Fruit fly (Drosophila melanogaster): ENCODE data around the gene ncd.

Gene ncd

DNA sequence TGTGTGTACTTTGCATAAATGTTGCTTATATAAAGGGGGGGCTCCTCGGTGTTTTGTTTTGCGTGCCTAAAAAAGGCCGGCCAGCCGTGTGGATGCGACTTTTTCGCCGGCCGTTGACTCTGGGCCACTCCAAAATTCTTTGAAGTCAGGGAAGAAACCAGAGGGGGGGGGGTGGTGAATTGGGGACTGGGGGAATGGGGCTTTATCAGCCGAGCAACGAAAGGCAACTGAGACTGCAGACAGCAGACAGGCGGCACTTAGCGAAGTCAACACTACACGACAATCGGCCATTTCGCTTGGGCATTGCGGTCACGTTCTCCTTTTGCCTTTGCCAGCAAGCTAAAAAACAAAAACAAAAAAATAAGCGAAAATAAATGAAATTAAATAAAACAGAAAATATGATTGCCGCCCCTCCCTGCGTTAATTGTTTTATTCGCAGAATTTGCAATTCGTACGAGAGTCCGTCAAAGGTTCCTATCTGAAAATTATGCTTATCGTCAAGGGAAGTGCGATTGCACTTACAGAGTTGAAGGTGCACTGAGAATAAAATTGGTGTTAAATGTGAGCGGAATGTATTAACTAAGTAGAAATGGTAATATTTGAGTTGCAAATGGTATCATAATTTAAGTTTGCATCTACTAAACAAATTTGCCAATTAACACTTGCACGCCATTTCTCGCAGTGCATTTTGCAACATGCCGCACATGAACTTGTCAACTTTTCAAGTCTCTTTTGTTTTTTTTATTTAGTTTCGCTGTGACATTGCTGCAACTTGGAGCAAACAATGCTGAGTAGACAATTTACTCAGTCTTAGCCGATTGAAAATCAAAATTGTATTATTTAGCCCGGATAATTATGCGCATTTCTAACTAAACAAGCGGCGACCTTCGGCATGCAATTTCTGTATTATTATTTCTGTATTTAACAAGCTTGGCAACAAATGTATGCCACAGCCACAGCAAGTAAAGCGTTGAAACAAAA is 20.6 kb downstream of the ncd start (continued):
- TF ChIP-seq hkb (optimal IDR thresholded peaks at IDR 0.05) = no peak
- peak; percentile 41; the same call in 1 of the 2 replicates for TF ChIP-seq hkb (GFP tag; IDR thresholded peaks at IDR 0.05)
- peak; percentile 26 for TF ChIP-seq phol (tag; optimal IDR thresholded peaks at IDR 0.05)
- TF ChIP-seq Nf-YC (tag; optimal IDR thresholded peaks at IDR 0.05) = no peak
- no peak for TF ChIP-seq CG10431 (GFP tag; optimal IDR thresholded peaks at IDR 0.05)
- TF ChIP-seq Med (GFP tag) = peak; percentile 71
- no peak for TF ChIP-seq CG12155 (GFP tag; optimal IDR thresholded peaks at IDR 0.05)
- no peak for TF ChIP-seq disco-r (GFP tag; optimal IDR thresholded peaks at IDR 0.05)
- TF ChIP-seq sens (GFP tag) = peak; percentile 80
- no peak for TF ChIP-seq TFAM (GFP tag; optimal IDR thresholded peaks at IDR 0.05)
- TF ChIP-seq ash1 (GFP tag; optimal IDR thresholded peaks at IDR 0.05) = no peak
- TF ChIP-seq CG17359 (tag; optimal IDR thresholded peaks at IDR 0.05) = peak; percentile 14
- TF ChIP-seq crol (GFP tag; IDR thresholded peaks at IDR 0.05) = peak; percentile 57
- TF ChIP-seq MTF-1 (GFP tag; optimal IDR thresholded peaks at IDR 0.05; ENCODE audit: borderline replicate concordance) = no peak
- TF ChIP-seq GATAe (GFP tag; conservative IDR thresholded peaks at IDR 0.05) = no peak
- TF ChIP-seq CG2875 (GFP tag; optimal IDR thresholded peaks at IDR 0.05) = no peak
- TF ChIP-seq CG34376 (GFP tag; optimal IDR thresholded peaks at IDR 0.05) = no peak
- TF ChIP-seq Hand (GFP tag; optimal IDR thresholded peaks at IDR 0.05) = no peak
- no peak for TF ChIP-seq CG6854 (GFP tag; optimal IDR thresholded peaks at IDR 0.05)
- TF ChIP-seq Mad (GFP tag; optimal IDR thresholded peaks at IDR 0.05) = no peak
- TF ChIP-seq p53 (GFP tag; optimal IDR thresholded peaks at IDR 0.05) = no peak
- TF ChIP-seq CG14441 (GFP tag; IDR thresholded peaks at IDR 0.05) = peak; percentile 56
- no peak for TF ChIP-seq CG7963 (GFP tag; IDR thresholded peaks at IDR 0.05; ENCODE audit: partially characterized antibody)
- TF ChIP-seq CG3726 (GFP tag; IDR thresholded peaks at IDR 0.05) = 0 out of 3 replicates have a peak, but pooled peaks have one; percentile 47
- no peak for TF ChIP-seq CG1233 (GFP tag; optimal IDR thresholded peaks at IDR 0.05)
- no peak for TF ChIP-seq CG15269 (tag; optimal IDR thresholded peaks at IDR 0.05)
- TF ChIP-seq Elba2 (GFP tag; optimal IDR thresholded peaks at IDR 0.05) = no peak
- no peak for TF ChIP-seq Myb (GFP tag; optimal IDR thresholded peaks at IDR 0.05)
- no peak for TF ChIP-seq HmgZ (tag; optimal IDR thresholded peaks at IDR 0.05)
- TF ChIP-seq bab2 (GFP tag; optimal IDR thresholded peaks at IDR 0.05) = peak; percentile 18
- no peak for TF ChIP-seq CG9817 (tag; optimal IDR thresholded peaks at IDR 0.05)
- no peak for TF ChIP-seq D19A (tag; optimal IDR thresholded peaks at IDR 0.05)
- peak; percentile 40; the same call in 1 of the 2 replicates for TF ChIP-seq Rx (GFP tag; IDR thresholded peaks at IDR 0.05)
- peak; percentile 87 for TF ChIP-seq Ets65A (GFP tag)
- TF ChIP-seq h (optimal IDR thresholded peaks at IDR 0.05) = no peak
- TF ChIP-seq CG11695 (GFP tag; IDR thresholded peaks at IDR 0.05) = 0 out of 3 replicates have a peak, but pooled peaks have one; percentile 27
- TF ChIP-seq CG9797 (GFP tag; optimal IDR thresholded peaks at IDR 0.05) = no peak
- peak; percentile 16 for TF ChIP-seq ind (GFP tag; optimal IDR thresholded peaks at IDR 0.05)
- 0 out of 3 replicates have a peak, but pooled peaks have one; percentile 9 for TF ChIP-seq CG2889 (GFP tag; IDR thresholded peaks at IDR 0.05)
- peak; percentile 43; the same call in 1 of the 2 replicates for TF ChIP-seq Xrp1 (GFP tag; IDR thresholded peaks at IDR 0.05)
- peak; percentile 54 for TF ChIP-seq Drgx (GFP tag; IDR thresholded peaks at IDR 0.05)
- peak; percentile 24; the same call in 1 of the 2 replicates for TF ChIP-seq Ada2b (GFP tag; IDR thresholded peaks at IDR 0.05)
- no peak for TF ChIP-seq Rfx (GFP tag; IDR thresholded peaks at IDR 0.05)
- TF ChIP-seq cad (GFP tag; optimal IDR thresholded peaks at IDR 0.05) = no peak
- peak; percentile 14; the same call in 1 of the 2 replicates for TF ChIP-seq CG6689 (GFP tag; IDR thresholded peaks at IDR 0.05)
- peak; percentile 34; the same call in 1 of the 2 replicates for TF ChIP-seq slbo (GFP tag; IDR thresholded peaks at IDR 0.05)
- peak; percentile 66 for TF ChIP-seq vvl (GFP tag; IDR thresholded peaks at IDR 0.05)
- peak; percentile 46 for TF ChIP-seq corto (GFP tag; optimal IDR thresholded peaks at IDR 0.05)
- TF ChIP-seq oc (tag; optimal IDR thresholded peaks at IDR 0.05) = no peak
- TF ChIP-seq CG16779 (GFP tag; IDR thresholded peaks at IDR 0.05) = no peak

Measured in whole organism, embryonic.